Fruit fly (Drosophila melanogaster) whole organism, embryonic: ENCODE results near the gene Gr36a.

Experiments
- CG15011 ChIP-seq: fragments of 200-800 bp; sonication (Bioruptor generic); optimal IDR thresholded peaks from 3 replicates; lab custom pipeline; 2018; ENCODE audit warnings: missing biosample characterization, mild to moderate bottlenecking, missing genetic modification characterization
- CG17612 ChIP-seq: fragments of 200-800 bp; sonication (Bioruptor generic); IDR thresholded peaks from 2 replicates; pipeline ENCODE4 v1.3.6; 2022; ENCODE audit warnings: missing biosample characterization, missing genetic modification characterization
- CG4424 ChIP-seq: fragments of 200-800 bp; sonication (Bioruptor generic); optimal IDR thresholded peaks from 3 replicates; lab custom pipeline; 2016; ENCODE audit warnings: missing biosample characterization, missing genetic modification characterization
- CG6791 ChIP-seq: fragments of 200-800 bp; sonication (Bioruptor generic); IDR thresholded peaks from 3 replicates; pipeline ENCODE4 v1.3.6; 2022; ENCODE audit warnings: missing biosample characterization, missing genetic modification characterization; ENCODE audit not compliant: partially characterized antibody
- CG8359 ChIP-seq: fragments of 200-800 bp; sonication (Bioruptor generic); optimal IDR thresholded peaks from 2 replicates; lab custom pipeline; 2017; ENCODE audit warnings: missing biosample characterization, mild to moderate bottlenecking, missing genetic modification characterization, borderline replicate concordance
- Dip3 ChIP-seq: fragments of 200-800 bp; sonication (Bioruptor generic); optimal IDR thresholded peaks from 3 replicates; lab custom pipeline; 2016; ENCODE audit warnings: missing biosample characterization, missing genetic modification characterization
- Doc2 ChIP-seq: fragments of 200-800 bp; sonication (Bioruptor generic); IDR thresholded peaks from 2 replicates; pipeline ENCODE4 v1.3.6; 2022; ENCODE audit warnings: missing biosample characterization, missing genetic modification characterization
- HmgZ ChIP-seq: fragments of 200-800 bp; sonication (Bioruptor generic); optimal IDR thresholded peaks from 2 replicates; lab custom pipeline; 2018; ENCODE audit warnings: missing biosample characterization, mild to moderate bottlenecking, missing genetic modification characterization
- fd102C ChIP-seq: fragments of 200-800 bp; sonication (Bioruptor generic); optimal IDR thresholded peaks from 2 replicates; lab custom pipeline; 2018; ENCODE audit warnings: missing biosample characterization, mild to moderate bottlenecking, missing genetic modification characterization, moderate library complexity
- odd ChIP-seq: fragments of 200-800 bp; sonication (Bioruptor generic); optimal IDR thresholded peaks from 2 replicates; lab custom pipeline; 2017; ENCODE audit warnings: missing biosample characterization, mild to moderate bottlenecking, missing genetic modification characterization
- run ChIP-seq: fragments of 200-800 bp; sonication (Bioruptor generic); optimal IDR thresholded peaks from 3 replicates; lab custom pipeline; 2018; ENCODE audit warnings: missing biosample characterization, mild to moderate bottlenecking, missing genetic modification characterization
- tup ChIP-seq: fragments of 200-800 bp; sonication (Bioruptor generic); optimal IDR thresholded peaks from 2 replicates; lab custom pipeline; 2016; ENCODE audit warnings: missing biosample characterization, mild to moderate bottlenecking, missing genetic modification characterization, moderate library complexity
- yki ChIP-seq: fragments of >200 bp; optimal IDR thresholded peaks from 3 replicates; lab custom pipeline; 2018

dm6 chr2L:17222176-17222575 lies 45.8 kb downstream of the Gr36a start:
- TF ChIP-seq CG17612 (GFP tag; lab: Robert Waterston, UW) = no peak
- TF ChIP-seq CG6791 = no peak
- TF ChIP-seq CG8359 (GFP tag; lab: Kevin White, UChicago) = no peak
- no peak for TF ChIP-seq Doc2 (GFP tag; lab: Robert Waterston, UW)
- no peak for TF ChIP-seq yki (lab: Kevin White, UChicago)
- TF ChIP-seq HmgZ (tag; lab: Kevin White, UChicago) = no peak
- TF ChIP-seq Dip3 = no peak
- no peak for TF ChIP-seq tup (GFP tag; lab: Kevin White, UChicago)
- no peak for TF ChIP-seq odd
- no peak for TF ChIP-seq fd102C
- TF ChIP-seq run = no peak
- no peak for TF ChIP-seq CG15011 (GFP tag; lab: Kevin White, UChicago)
- TF ChIP-seq CG4424 (GFP tag; lab: Kevin White, UChicago) = no peak
